Worm (Caenorhabditis elegans): ENCODE data around the gene lgc-53.

Gene lgc-53

ce11 chrX:16726879-16727278 lies 15.4 kb downstream of the lgc-53 start (continued):
- TF ChIP-seq attf-5 (GFP tag; optimal IDR thresholded peaks at IDR 0.05) (peak; percentile 85), B0336.3 (GFP tag; IDR thresholded peaks at IDR 0.05) (peak; percentile 91), mes-4 (tag; optimal IDR thresholded peaks at IDR 0.05) (no peak), zim-3 (tag; optimal IDR thresholded peaks at IDR 0.05) (no peak), ztf-22 (GFP tag; optimal IDR thresholded peaks at IDR 0.05) (peak; percentile 82), aptf-2 (GFP tag; conservative IDR thresholded peaks at IDR 0.05) (0 out of 2 replicates have a peak, but pooled peaks have one; percentile 21), unc-130 (GFP tag; optimal IDR thresholded peaks at IDR 0.05) (no peak), ztf-18 (tag; optimal IDR thresholded peaks at IDR 0.05) (peak; percentile 41), nhr-179 (tag; optimal IDR thresholded peaks at IDR 0.05) (no peak), fkh-3 (tag; optimal IDR thresholded peaks at IDR 0.05) (peak; percentile 15), Y53G8AR.9 (GFP tag; conservative IDR thresholded peaks at IDR 0.05) (0 out of 2 replicates have a peak, but pooled peaks have one; percentile 63), Y95B8A.8 (GFP tag; IDR thresholded peaks at IDR 0.05) (0 out of 2 replicates have a peak, but pooled peaks have one; percentile 39), cebp-2 (GFP tag; IDR thresholded peaks at IDR 0.05) (no peak), F52B5.7 (tag; optimal IDR thresholded peaks at IDR 0.05) (peak; percentile 40), F39B2.1 (GFP tag; IDR thresholded peaks at IDR 0.05) (no peak), egl-44 (GFP tag; IDR thresholded peaks at IDR 0.05) (peak; percentile 74), C06A6.2 (GFP tag; conservative IDR thresholded peaks at IDR 0.05) (peak; percentile 72), egl-18 (GFP tag; IDR thresholded peaks at IDR 0.05) (0 out of 2 replicates have a peak, but pooled peaks have one; percentile 55), F23B12.7 (tag; optimal IDR thresholded peaks at IDR 0.05; ENCODE audit: insufficient read depth) (no peak), chd-7 (tag; optimal IDR thresholded peaks at IDR 0.05) (peak; percentile 91), ZK185.1 (tag; optimal IDR thresholded peaks at IDR 0.05; ENCODE audit: poor library complexity, severe bottlenecking) (peak; percentile 65), mcd-1 (GFP tag; IDR thresholded peaks at IDR 0.05) (peak; percentile 74), sdz-38 (tag; optimal IDR thresholded peaks at IDR 0.05) (no peak), lin-26 (GFP tag; IDR thresholded peaks at IDR 0.05) (peak; percentile 84), F33H1.4 (GFP tag; IDR thresholded peaks at IDR 0.05) (no peak), F37B4.10 (GFP tag; IDR thresholded peaks at IDR 0.05) (0 out of 2 replicates have a peak, but pooled peaks have one; percentile 37), ceh-27 (GFP tag; optimal IDR thresholded peaks at IDR 0.05) (peak; percentile 92), ceh-58 (GFP tag; IDR thresholded peaks at IDR 0.05) (no peak), snpc-1.3 (tag; optimal IDR thresholded peaks at IDR 0.05; ENCODE audit: insufficient read depth) (peak; percentile 2), K11D2.4 (GFP tag; IDR thresholded peaks at IDR 0.05) (peak; percentile 82), dox-1 (GFP tag; IDR thresholded peaks at IDR 0.05) (peak; percentile 91), nfya-2 (GFP tag; IDR thresholded peaks at IDR 0.05) (no peak), K12H6.12 (tag; optimal IDR thresholded peaks at IDR 0.05) (peak; percentile 95), F10E7.11 (tag; optimal IDR thresholded peaks at IDR 0.05) (peak; percentile 40), snpc-3.4 (tag; optimal IDR thresholded peaks at IDR 0.05) (no peak), lsy-27 (tag; optimal IDR thresholded peaks at IDR 0.05; ENCODE audit: borderline replicate concordance, insufficient read depth) (no peak), ceh-79 (tag; optimal IDR thresholded peaks at IDR 0.05) (no peak), mxl-1 (tag; optimal IDR thresholded peaks at IDR 0.05) (no peak), nfyb-1 (GFP tag; IDR thresholded peaks at IDR 0.05) (peak; percentile 83), T07F8.4 (tag; optimal IDR thresholded peaks at IDR 0.05) (no peak), bed-1 (GFP tag; IDR thresholded peaks at IDR 0.05) (0 out of 2 replicates have a peak, but pooled peaks have one; percentile 47), dpff-1 (tag; optimal IDR thresholded peaks at IDR 0.05) (no peak), ztf-25 (GFP tag; IDR thresholded peaks at IDR 0.05) (no peak)

Data from whole organism, young adult.